Fruit fly (Drosophila melanogaster) whole organism, adult: ENCODE data around the gene ocn.

Source experiments
- CG11617 ChIP-seq: fragments of 200-800 bp; sonication (Bioruptor generic); optimal IDR thresholded peaks from 2 replicates; lab custom pipeline; 2017; ENCODE audit warnings: mild to moderate bottlenecking, missing biosample characterization, missing genetic modification reagents, missing genetic modification characterization
- CG33017 ChIP-seq: fragments of 200-800 bp; sonication (Bioruptor generic); optimal IDR thresholded peaks from 2 replicates; lab custom pipeline; 2018; ENCODE audit warnings: missing biosample characterization, mild to moderate bottlenecking, missing genetic modification characterization, moderate library complexity
- CG5204 ChIP-seq: fragments of 200-800 bp; sonication (Bioruptor generic); optimal IDR thresholded peaks from 2 replicates; lab custom pipeline; 2016; ENCODE audit warnings: missing biosample characterization, missing genetic modification characterization
- CG7101 ChIP-seq: fragments of 200-800 bp; sonication (Bioruptor generic); optimal IDR thresholded peaks from 2 replicates; lab custom pipeline; 2018; ENCODE audit warnings: missing biosample characterization, mild to moderate bottlenecking, missing genetic modification characterization, moderate library complexity
- Clk ChIP-seq: fragments of 200-800 bp; sonication (Bioruptor generic); optimal IDR thresholded peaks from 2 replicates; lab custom pipeline; 2017; ENCODE audit warnings: missing biosample characterization, missing genetic modification characterization
- Mnt ChIP-seq: fragments of 200-800 bp; sonication (Bioruptor generic); optimal IDR thresholded peaks from 2 replicates; lab custom pipeline; 2016; ENCODE audit warnings: missing biosample characterization, mild to moderate bottlenecking, missing genetic modification characterization
- cic ChIP-seq: fragments of 200-800 bp; sonication (Bioruptor generic); optimal IDR thresholded peaks from 2 replicates; lab custom pipeline; 2017; ENCODE audit warnings: missing biosample characterization, mild to moderate bottlenecking, missing genetic modification characterization, moderate library complexity
- cnc ChIP-seq, 2 experiments: fragments of >200 bp; optimal IDR thresholded peaks; 2 replicates each; lab custom pipeline; 2017
- kay ChIP-seq: fragments of 200-800 bp; sonication (Bioruptor generic); peaks from one replicate; lab custom pipeline; 2016; ENCODE audit warnings: missing biosample characterization, missing genetic modification characterization, borderline replicate concordance
- ovo ChIP-seq: fragments of 200-800 bp; sonication (Bioruptor generic); optimal IDR thresholded peaks from 2 replicates; lab custom pipeline; 2016; ENCODE audit warnings: missing biosample characterization, missing genetic modification characterization
- toe ChIP-seq: fragments of 200-800 bp; sonication (Bioruptor generic); optimal IDR thresholded peaks from 2 replicates; lab custom pipeline; 2016; ENCODE audit warnings: missing biosample characterization, missing genetic modification characterization

DNA sequence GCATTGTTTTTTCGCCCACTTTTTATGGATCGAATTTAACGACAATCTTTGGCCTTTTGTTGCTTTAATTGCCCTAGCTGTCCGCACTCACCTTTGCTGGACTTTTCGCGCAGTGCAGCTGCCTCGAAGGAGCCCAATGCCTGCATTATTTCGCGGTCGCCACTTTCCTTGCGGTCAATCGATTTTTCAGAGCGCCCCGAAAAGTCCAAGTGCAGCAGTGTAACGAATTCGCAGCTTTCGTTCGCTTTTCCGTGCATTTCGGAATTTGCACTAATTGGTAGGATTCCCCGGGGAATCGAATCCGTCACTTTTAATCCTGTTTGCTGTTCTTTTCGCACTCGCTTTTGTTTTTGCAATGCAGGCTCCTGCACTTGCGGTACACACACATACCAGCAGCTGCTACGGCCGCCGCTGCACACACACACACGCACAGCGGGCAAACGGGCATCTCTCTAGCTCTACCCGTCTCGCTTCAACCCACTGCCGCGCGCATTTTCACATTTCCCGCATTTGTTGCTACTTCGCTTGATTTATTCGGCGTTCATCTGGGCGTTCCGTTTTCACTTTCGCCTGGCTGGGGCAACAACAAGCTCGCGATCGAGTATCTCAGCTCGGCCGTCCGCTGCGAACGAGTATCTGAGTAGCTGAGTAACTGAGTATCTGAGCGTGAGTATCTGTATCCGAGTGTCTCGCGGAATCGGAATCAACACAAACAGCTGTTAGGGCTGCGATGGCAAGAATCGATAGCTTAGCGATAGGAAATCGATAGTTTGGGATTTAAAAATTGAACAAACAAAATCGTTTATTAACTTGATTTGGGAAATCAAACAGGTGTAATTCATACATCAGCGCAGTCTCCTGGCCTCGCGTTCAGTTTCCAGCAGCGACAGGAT lies 15.7 kb downstream of the ocn start, which contains the start of gene Mgat2:
- TF ChIP-seq cnc (optimal IDR thresholded peaks at IDR 0.05; lab: Kevin White, UChicago) (no peak), kay (GFP tag; lab: Kevin White, UChicago) (no peak), ovo (GFP tag; lab: Kevin White, UChicago) (no peak), toe (GFP tag; lab: Kevin White, UChicago) (no peak), CG11617 (GFP tag; lab: Kevin White, UChicago) (peak; percentile 53), Mnt (peak; percentile 75), CG33017 (tag; lab: Kevin White, UChicago) (peak; percentile 65), CG5204 (GFP tag; lab: Kevin White, UChicago) (no peak), Clk (GFP tag; lab: Kevin White, UChicago) (no peak), cic (GFP tag; lab: Kevin White, UChicago) (peak; percentile 85), CG7101 (tag; lab: Kevin White, UChicago) (peak; percentile 42)
